Worm (Caenorhabditis elegans) whole organism, L1 larva: ENCODE data around the gene xbx-6.
A peak's percentile ranks its signal among the peaks of the same experiment; 100 is the strongest.

Experiments
- C16A3.4 ChIP-seq: fragments of 150-350 bp; optimal IDR thresholded peaks from 2 replicates; lab custom pipeline; 2014; ENCODE audit warnings: missing biosample characterization, missing genetic modification characterization
- C34B4.2 ChIP-seq: sonication (generic microtip); optimal IDR thresholded peaks from 2 replicates; lab custom pipeline; 2017; ENCODE audit warnings: mild to moderate bottlenecking, missing genetic modification characterization, missing compliant biosample characterization
- Y116A8C.19 ChIP-seq: sonication (generic microtip); optimal IDR thresholded peaks from 2 replicates; lab custom pipeline; 2016; ENCODE audit warnings: missing compliant biosample characterization, missing genetic modification characterization, borderline replicate concordance
- blmp-1 ChIP-seq: fragments of 150-350 bp; optimal IDR thresholded peaks from 2 replicates; lab custom pipeline; 2014; ENCODE audit warnings: missing biosample characterization, missing genetic modification characterization
- ceh-63 ChIP-seq: fragments of 200-800 bp; sonication (Bioruptor generic); optimal IDR thresholded peaks from 2 replicates; lab custom pipeline; 2018; ENCODE audit warnings: mild to moderate bottlenecking, missing genetic modification characterization, missing compliant biosample characterization
- ceh-8 ChIP-seq: fragments of 200-800 bp; sonication (Bioruptor generic); optimal IDR thresholded peaks from 2 replicates; lab custom pipeline; 2018; ENCODE audit warnings: mild to moderate bottlenecking, missing genetic modification characterization, moderate library complexity, missing compliant biosample characterization
- ceh-88 ChIP-seq: fragments of 200-800 bp; sonication (Bioruptor generic); IDR thresholded peaks from 2 replicates; pipeline ENCODE4 v1.3.6; 2022; ENCODE audit warnings: missing genetic modification characterization, missing compliant biosample characterization
- ceh-90 ChIP-seq: sonication (generic microtip); optimal IDR thresholded peaks from 2 replicates; lab custom pipeline; 2016; ENCODE audit warnings: missing genetic modification characterization, missing compliant biosample characterization
- ces-1 ChIP-seq: fragments of 150-350 bp; optimal IDR thresholded peaks from 2 replicates; lab custom pipeline; 2014; ENCODE audit warnings: missing biosample characterization, missing genetic modification reagents, missing genetic modification characterization
- efl-1 ChIP-seq, 4 experiments: fragments of 150-350 bp; optimal IDR thresholded peaks in 3 of 4; peaks in 1 of 4; 1 replicate in 1 of 4; 2 replicates in 3 of 4; lab custom pipeline; 2014; ENCODE audit warnings: missing biosample characterization in 2 of 4, missing genetic modification characterization in 2 of 4, missing genetic modification reagents in 2 of 4
- efl-3 ChIP-seq: fragments of 200-800 bp; sonication (Bioruptor generic); optimal IDR thresholded peaks from 2 replicates; lab custom pipeline; 2018; ENCODE audit warnings: mild to moderate bottlenecking, missing genetic modification characterization, missing compliant biosample characterization
- egl-13 ChIP-seq: sonication (generic microtip); optimal IDR thresholded peaks from 2 replicates; lab custom pipeline; 2016; ENCODE audit warnings: missing genotype, missing genetic modification reagents, missing genetic modification characterization, missing compliant biosample characterization
- egl-27 ChIP-seq, 2 experiments: fragments of 150-350 bp in 1 of 2; sonication (generic microtip); optimal IDR thresholded peaks; 3 replicates each; lab custom pipeline; 2017 to 2018; ENCODE audit warnings: missing biosample characterization in 2 of 2, missing genetic modification characterization in 2 of 2, missing genetic modification reagents in 2 of 2
- elt-2 ChIP-seq: sonication (generic microtip); optimal IDR thresholded peaks from 2 replicates; lab custom pipeline; 2016; ENCODE audit warnings: missing genetic modification characterization, mild to moderate bottlenecking, inconsistent platforms, missing compliant biosample characterization, missing genetic modification reagents
- elt-3 ChIP-seq, 6 experiments: fragments of 150-350 bp in 1 of 6; sonication (generic microtip); optimal IDR thresholded peaks; 2 replicates each; lab custom pipeline; 2017 to 2018; ENCODE audit warnings: missing biosample characterization in 6 of 6, missing genetic modification characterization in 6 of 6, inconsistent platforms in 1 of 6
- fkh-10 ChIP-seq: sonication (generic microtip); optimal IDR thresholded peaks from 2 replicates; lab custom pipeline; 2017; ENCODE audit warnings: missing biosample characterization, missing genetic modification reagents, missing genetic modification characterization
- fkh-4 ChIP-seq: sonication (generic microtip); optimal IDR thresholded peaks from 2 replicates; lab custom pipeline; 2016; ENCODE audit warnings: missing compliant biosample characterization, missing genetic modification characterization, borderline replicate concordance
- fos-1 ChIP-seq: fragments of 150-350 bp; optimal IDR thresholded peaks from 2 replicates; lab custom pipeline; 2014; ENCODE audit warnings: missing biosample characterization, missing genetic modification characterization
- grh-1 ChIP-seq: fragments of 200-800 bp; sonication (Bioruptor generic); IDR thresholded peaks from 2 replicates; pipeline ENCODE4 v1.3.6; 2022; ENCODE audit warnings: missing genetic modification reagents, missing genetic modification characterization, missing compliant biosample characterization
- hlh-4 ChIP-seq: sonication (generic microtip); optimal IDR thresholded peaks from 2 replicates; lab custom pipeline; 2016; ENCODE audit warnings: mild to moderate bottlenecking, missing genetic modification characterization, missing compliant biosample characterization
- irx-1 ChIP-seq: sonication (generic microtip); optimal IDR thresholded peaks from 2 replicates; lab custom pipeline; 2016; ENCODE audit warnings: missing genetic modification characterization, missing compliant biosample characterization
- jun-1 ChIP-seq: fragments of 150-350 bp; optimal IDR thresholded peaks from 2 replicates; lab custom pipeline; 2014; ENCODE audit warnings: missing biosample characterization, missing genetic modification reagents, missing genetic modification characterization
- lin-14 ChIP-seq: fragments of 200-800 bp; sonication (Bioruptor generic); optimal IDR thresholded peaks from 2 replicates; lab custom pipeline; 2018; ENCODE audit warnings: mild to moderate bottlenecking, missing genetic modification characterization, moderate library complexity, missing compliant biosample characterization
- lin-35 ChIP-seq, 2 experiments: fragments of 150-350 bp; optimal IDR thresholded peaks; 2 replicates each; lab custom pipeline; 2014; ENCODE audit warnings: missing biosample characterization in 2 of 2, missing genetic modification characterization in 2 of 2, missing genetic modification reagents in 2 of 2
- mab-9 ChIP-seq: fragments of 200-800 bp; sonication (Bioruptor generic); IDR thresholded peaks from 2 replicates; pipeline ENCODE4 v1.3.6; 2022; ENCODE audit warnings: missing genetic modification reagents, missing genetic modification characterization, missing compliant biosample characterization
- nhr-19 ChIP-seq: fragments of 200-800 bp; sonication (Bioruptor generic); conservative IDR thresholded peaks from 2 replicates; pipeline ENCODE4 v1.3.6; 2022; ENCODE audit warnings: missing genetic modification characterization, missing compliant biosample characterization
- nhr-20 ChIP-seq: sonication (generic microtip); optimal IDR thresholded peaks from 2 replicates; lab custom pipeline; 2016; ENCODE audit warnings: mild to moderate bottlenecking, missing genetic modification characterization, missing compliant biosample characterization
- nhr-47 ChIP-seq: sonication (generic microtip); optimal IDR thresholded peaks from 2 replicates; lab custom pipeline; 2016; ENCODE audit warnings: mild to moderate bottlenecking, missing genetic modification characterization, moderate library complexity, missing compliant biosample characterization
- nhr-71 ChIP-seq: sonication (generic microtip); optimal IDR thresholded peaks from 2 replicates; lab custom pipeline; 2016; ENCODE audit warnings: mild to moderate bottlenecking, missing genetic modification characterization, moderate library complexity, missing compliant biosample characterization
- nhr-76 ChIP-seq: sonication (generic microtip); optimal IDR thresholded peaks from 2 replicates; lab custom pipeline; 2017; ENCODE audit warnings: missing biosample characterization, missing genetic modification characterization
- nhr-77 ChIP-seq: fragments of 150-350 bp; optimal IDR thresholded peaks from 2 replicates; lab custom pipeline; 2014; ENCODE audit warnings: missing biosample characterization, missing genetic modification characterization
- nhr-84 ChIP-seq: sonication (generic microtip); optimal IDR thresholded peaks from 2 replicates; lab custom pipeline; 2017; ENCODE audit warnings: missing biosample characterization, missing genetic modification characterization
- nhr-85 ChIP-seq: sonication (generic microtip); peaks from one replicate; lab custom pipeline; 2016; ENCODE audit warnings: missing genetic modification characterization, inconsistent platforms, missing compliant biosample characterization
- pag-3 ChIP-seq: sonication (generic microtip); optimal IDR thresholded peaks from 2 replicates; lab custom pipeline; 2017; ENCODE audit warnings: missing genetic modification characterization, mild to moderate bottlenecking, missing compliant biosample characterization, antibody characterized with exemption, borderline replicate concordance; ENCODE audit not compliant: insufficient read depth
- pax-3 ChIP-seq: fragments of 200-800 bp; sonication (Bioruptor generic); optimal IDR thresholded peaks from 2 replicates; lab custom pipeline; 2018; ENCODE audit warnings: mild to moderate bottlenecking, missing genetic modification characterization, moderate library complexity, missing compliant biosample characterization
- pqm-1 ChIP-seq: sonication (generic microtip); optimal IDR thresholded peaks from 3 replicates; lab custom pipeline; 2017; ENCODE audit warnings: missing biosample characterization, missing genetic modification characterization
- skn-1 ChIP-seq: fragments of 150-350 bp; optimal IDR thresholded peaks from 2 replicates; lab custom pipeline; 2014; ENCODE audit warnings: missing biosample characterization, missing genetic modification characterization
- snu-23 ChIP-seq: sonication (generic microtip); optimal IDR thresholded peaks from 2 replicates; lab custom pipeline; 2016; ENCODE audit warnings: missing genetic modification characterization, missing compliant biosample characterization
- unc-130 ChIP-seq: fragments of 150-350 bp; optimal IDR thresholded peaks from 2 replicates; lab custom pipeline; 2017; ENCODE audit warnings: missing biosample characterization, missing genetic modification characterization, inconsistent platforms
- unc-30 ChIP-seq: sonication (generic microtip); optimal IDR thresholded peaks from 2 replicates; lab custom pipeline; 2017; ENCODE audit warnings: missing biosample characterization, missing genetic modification characterization
- unc-86 ChIP-seq: sonication (generic microtip); optimal IDR thresholded peaks from 2 replicates; lab custom pipeline; 2016; ENCODE audit warnings: missing genetic modification characterization, missing compliant biosample characterization
- vab-15 ChIP-seq: sonication (generic microtip); optimal IDR thresholded peaks from 2 replicates; lab custom pipeline; 2017; ENCODE audit warnings: missing genotype, mild to moderate bottlenecking, missing genetic modification characterization, missing compliant biosample characterization
- zag-1 ChIP-seq: fragments of 150-350 bp; optimal IDR thresholded peaks from 2 replicates; lab custom pipeline; 2014; ENCODE audit warnings: missing biosample characterization, missing genetic modification characterization
- ztf-11 ChIP-seq, 2 experiments: sonication (generic microtip); optimal IDR thresholded peaks; 2 replicates each; lab custom pipeline; 2016 to 2017; ENCODE audit warnings: missing genetic modification characterization in 2 of 2, missing biosample characterization in 1 of 2, missing compliant biosample characterization in 1 of 2
- ztf-4 ChIP-seq: fragments of 150-350 bp; optimal IDR thresholded peaks from 2 replicates; lab custom pipeline; 2014; ENCODE audit warnings: missing biosample characterization, missing genetic modification characterization

The xbx-6 gene

ce11 chrV:9702755-9703154 is at the start of gene xbx-6:
xbx-6 (plus strand) TSS chrV:9703055.
- TF ChIP-seq ztf-11 (tag; optimal IDR thresholded peaks at IDR 0.05; lab: Kevin White, UChicago) = no peak
- no peak for TF ChIP-seq pax-3
- no peak for TF ChIP-seq fos-1 (tag; lab: Kevin White, UChicago)
- peak; percentile 57 for TF ChIP-seq hlh-4
- no peak for TF ChIP-seq ceh-63 (GFP tag; lab: Kevin White, UChicago)
- TF ChIP-seq ces-1 (GFP tag; lab: Kevin White, UChicago) = no peak
- TF ChIP-seq unc-86 (tag; lab: Kevin White, UChicago) = no peak

ce11 chrV:9654154-9654805 is 48.6 kb upstream of the xbx-6 start, which contains the start of gene cyp-29A4:
cyp-29A4 (plus strand) TSS chrV:9654755.
- TF ChIP-seq grh-1 (GFP tag; lab: Robert Waterston, UW) (peak; percentile 68), blmp-1 (peak; percentile 58), egl-27 (tag; optimal IDR thresholded peaks at IDR 0.05; lab: Kevin White, UChicago) (no peak), unc-130 (tag; lab: Kevin White, UChicago) (no peak), lin-35 (GFP tag; optimal IDR thresholded peaks at IDR 0.05; lab: Kevin White, UChicago) (peak in 1 of 2 experiments; percentile 29), snu-23 (peak; percentile 31), lin-14 (peak; percentile 57), nhr-71 (tag; lab: Kevin White, UChicago) (peak; percentile 72), nhr-47 (tag; lab: Kevin White, UChicago) (no peak), fkh-4 (no peak), zag-1 (tag; lab: Kevin White, UChicago) (no peak), mab-9 (GFP tag; lab: Robert Waterston, UW) (no peak), ceh-8 (GFP tag; lab: Kevin White, UChicago) (no peak), fkh-10 (GFP tag; lab: Kevin White, UChicago) (no peak), nhr-77 (tag; lab: Kevin White, UChicago) (no peak), nhr-85 (tag; lab: Kevin White, UChicago) (peak; percentile 89), elt-2 (tag; lab: Kevin White, UChicago) (no peak), irx-1 (tag; lab: Kevin White, UChicago) (no peak), ces-1 (GFP tag; lab: Kevin White, UChicago) (no peak), ceh-88 (GFP tag; lab: Robert Waterston, UW) (no peak), egl-13 (no peak), nhr-19 (GFP tag; lab: Robert Waterston, UW) (peak; percentile 44), nhr-20 (tag; lab: Kevin White, UChicago) (peak; percentile 66), efl-1 (optimal IDR thresholded peaks at IDR 0.05; lab: Kevin White, UChicago) (no peak), efl-1 (GFP tag; optimal IDR thresholded peaks at IDR 0.05 in 1 of 2; lab: Kevin White, UChicago) (no peak), elt-3 (tag; optimal IDR thresholded peaks at IDR 0.05; lab: Kevin White, UChicago) (peak; percentile 69 to 96 (median 92)), vab-15 (tag; lab: Kevin White, UChicago) (peak; percentile 39), nhr-84 (tag; lab: Kevin White, UChicago) (no peak), jun-1 (tag; lab: Kevin White, UChicago) (no peak)
- TF ChIP-seq, all 84 proteins: peak for 11

- TF ChIP-seq blmp-1 (no peak), unc-30 (tag; lab: Kevin White, UChicago) (no peak), nhr-76 (tag; lab: Kevin White, UChicago) (no peak), pag-3 (tag; lab: Kevin White, UChicago) (no peak), nhr-19 (GFP tag; lab: Robert Waterston, UW) (no peak), zag-1 (tag; lab: Kevin White, UChicago) (no peak), nhr-85 (tag; lab: Kevin White, UChicago) (no peak), irx-1 (tag; lab: Kevin White, UChicago) (no peak), C16A3.4 (no peak), ztf-4 (tag; lab: Kevin White, UChicago) (no peak), snu-23 (no peak), elt-3 (tag; optimal IDR thresholded peaks at IDR 0.05; lab: Kevin White, UChicago) (no peak), fos-1 (tag; lab: Kevin White, UChicago) (no peak), ceh-90 (tag; lab: Kevin White, UChicago) (no peak), pqm-1 (tag; lab: Kevin White, UChicago) (no peak), Y116A8C.19 (tag; lab: Kevin White, UChicago) (no peak), efl-3 (GFP tag; lab: Kevin White, UChicago) (no peak), skn-1 (tag; lab: Kevin White, UChicago) (no peak), C34B4.2 (tag; lab: Kevin White, UChicago) (no peak), fkh-4 (no peak)
These were observed 41.3 kb upstream of the xbx-6 start, which contains the start of gene pitr-4 for ce11 chrV:9661514-9661913. pitr-4 (minus strand) TSS chrV:9661614.
